Fruit fly (Drosophila melanogaster): ENCODE measurements around the gene Eig71Ee.

DNA sequence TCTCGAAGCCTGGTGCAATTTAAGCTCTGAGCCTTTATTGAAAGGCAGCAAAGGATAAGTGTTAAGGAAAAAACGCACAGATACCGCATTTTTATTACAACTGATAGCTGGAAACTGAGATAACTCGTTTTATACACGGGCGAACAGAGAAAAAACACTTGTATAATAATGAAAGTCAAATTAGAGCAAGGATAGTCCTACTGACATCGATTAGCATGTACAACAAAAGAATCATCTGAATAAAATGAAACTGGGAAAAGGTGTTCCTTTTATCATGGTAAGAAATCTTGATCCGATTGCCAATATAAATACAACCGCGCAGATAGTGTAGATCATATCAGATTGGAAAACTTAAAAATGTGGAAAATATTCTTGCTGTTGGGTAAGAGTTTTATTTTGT, 5.1 kb upstream of the Eig71Ee start, which contains the start of the genes Eig71Ej and Eig71Ek:
- TF ChIP-seq YL-1 (GFP tag; optimal IDR thresholded peaks at IDR 0.05) = no peak
- no peak for TF ChIP-seq aop (GFP tag; IDR thresholded peaks at IDR 0.05)
- TF ChIP-seq CG2875 (GFP tag; optimal IDR thresholded peaks at IDR 0.05) = no peak
- TF ChIP-seq gcm2 (GFP tag; optimal IDR thresholded peaks at IDR 0.05) = no peak
- no peak for TF ChIP-seq CG34224 (GFP tag; IDR thresholded peaks at IDR 0.05; ENCODE audit: partially characterized antibody)
- TF ChIP-seq CG15073 (GFP tag; optimal IDR thresholded peaks at IDR 0.05) = no peak
- TF ChIP-seq CG6689 (GFP tag; IDR thresholded peaks at IDR 0.05) = no peak
- no peak for TF ChIP-seq H15 (GFP tag; IDR thresholded peaks at IDR 0.05)
- TF ChIP-seq ken (GFP tag; IDR thresholded peaks at IDR 0.05) = no peak
- no peak for TF ChIP-seq repo (GFP tag; optimal IDR thresholded peaks at IDR 0.05)
- TF ChIP-seq mirr (GFP tag; optimal IDR thresholded peaks at IDR 0.05) = no peak
- TF ChIP-seq CG6813 (GFP tag; optimal IDR thresholded peaks at IDR 0.05) = no peak
- no peak for TF ChIP-seq Taf1 (GFP tag; IDR thresholded peaks at IDR 0.05)
- no peak for TF ChIP-seq gfzf (GFP tag; optimal IDR thresholded peaks at IDR 0.05)
